Fruit fly (Drosophila melanogaster): ENCODE results near the gene CG33290.

The CG33290 gene

dm6 chr3L:21568848-21569372, 26.8 kb downstream of the CG33290 start, which contains the start of the genes CRIF and SMC5 (continued):
- no peak for TF ChIP-seq CG10543 (GFP tag; optimal IDR thresholded peaks at IDR 0.05)
- peak; percentile 37; the same call in 1 of the 2 replicates for TF ChIP-seq CG17328 (GFP tag; IDR thresholded peaks at IDR 0.05)
- TF ChIP-seq CG2889 (GFP tag; IDR thresholded peaks at IDR 0.05) = 0 out of 3 replicates have a peak, but pooled peaks have one; percentile 43
- TF ChIP-seq CG34376 (GFP tag; optimal IDR thresholded peaks at IDR 0.05) = peak; percentile 38
- TF ChIP-seq prd (optimal IDR thresholded peaks at IDR 0.05) = no peak
- TF ChIP-seq prd (GFP tag; IDR thresholded peaks at IDR 0.05) = no peak; the same call in none of the 3 replicates
- TF ChIP-seq CG13775 (GFP tag; optimal IDR thresholded peaks at IDR 0.05) = peak; percentile 85
- peak; percentile 68 for TF ChIP-seq slp2 (GFP tag; optimal IDR thresholded peaks at IDR 0.05)
- peak; percentile 68 for TF ChIP-seq CG15601 (tag; optimal IDR thresholded peaks at IDR 0.05)
- no peak for TF ChIP-seq sc (optimal IDR thresholded peaks at IDR 0.05)
- peak; percentile 26 for TF ChIP-seq sc (GFP tag; optimal IDR thresholded peaks at IDR 0.05)
- peak; percentile 30 for TF ChIP-seq slou (GFP tag; optimal IDR thresholded peaks at IDR 0.05)
- no peak for TF ChIP-seq Usf (GFP tag; optimal IDR thresholded peaks at IDR 0.05)
- peak; percentile 70 for TF ChIP-seq CG9817 (tag; optimal IDR thresholded peaks at IDR 0.05)
- TF ChIP-seq tap (tag; optimal IDR thresholded peaks at IDR 0.05) = no peak
- no peak for TF ChIP-seq zen2 (GFP tag; IDR thresholded peaks at IDR 0.05; ENCODE audit: partially characterized antibody)
- TF ChIP-seq CG18262 (tag; optimal IDR thresholded peaks at IDR 0.05) = peak; percentile 70
- TF ChIP-seq Chrac-16 (GFP tag; optimal IDR thresholded peaks at IDR 0.05) = peak; percentile 68
- peak; percentile 72 for TF ChIP-seq Kr (GFP tag; optimal IDR thresholded peaks at IDR 0.05)
- peak; percentile 34 for TF ChIP-seq CG3163 (GFP tag; optimal IDR thresholded peaks at IDR 0.05)
- no peak for TF ChIP-seq CG7987 (GFP tag; optimal IDR thresholded peaks at IDR 0.05)
- TF ChIP-seq CG14965 (GFP tag; optimal IDR thresholded peaks at IDR 0.05; ENCODE audit: borderline replicate concordance) = no peak
- TF ChIP-seq aop (GFP tag; IDR thresholded peaks at IDR 0.05) = no peak
- peak; percentile 54 for TF ChIP-seq Camta (GFP tag; optimal IDR thresholded peaks at IDR 0.05)
- TF ChIP-seq Stat92E (GFP tag; optimal IDR thresholded peaks at IDR 0.05) = peak in 1 of 3 experiments; percentile 72
- TF ChIP-seq Hsf (GFP tag; optimal IDR thresholded peaks at IDR 0.05) = peak; percentile 80
- no peak for TF ChIP-seq CG2199 (GFP tag; IDR thresholded peaks at IDR 0.05)
- no peak for TF ChIP-seq MTF-1 (GFP tag; optimal IDR thresholded peaks at IDR 0.05; ENCODE audit: borderline replicate concordance)
- TF ChIP-seq CG10274 (GFP tag; optimal IDR thresholded peaks at IDR 0.05) = no peak
- TF ChIP-seq CG7357 (GFP tag; IDR thresholded peaks at IDR 0.05) = peak; percentile 62; the same call in 2 of the 3 replicates
- TF ChIP-seq HLH3B (GFP tag; IDR thresholded peaks at IDR 0.05) = peak; percentile 52
- no peak for TF ChIP-seq cato (GFP tag; optimal IDR thresholded peaks at IDR 0.05; ENCODE audit: borderline replicate concordance)
- no peak for TF ChIP-seq CG9437 (GFP tag; optimal IDR thresholded peaks at IDR 0.05)
- peak; percentile 56 for TF ChIP-seq tin (GFP tag; optimal IDR thresholded peaks at IDR 0.05)
- peak; percentile 67 for TF ChIP-seq Hr3 (GFP tag; optimal IDR thresholded peaks at IDR 0.05)
- TF ChIP-seq sens-2 (GFP tag; IDR thresholded peaks at IDR 0.05) = no peak
- TF ChIP-seq scrt (GFP tag; optimal IDR thresholded peaks at IDR 0.05) = no peak
- TF ChIP-seq CG12236 (GFP tag; optimal IDR thresholded peaks at IDR 0.05) = peak; percentile 29
- TF ChIP-seq CG1603 (tag; optimal IDR thresholded peaks at IDR 0.05) = peak; percentile 13
- TF ChIP-seq chn (GFP tag; optimal IDR thresholded peaks at IDR 0.05) = peak; percentile 61
- peak; percentile 35 for TF ChIP-seq CG13296 (GFP tag; optimal IDR thresholded peaks at IDR 0.05)
- TF ChIP-seq gce (GFP tag; IDR thresholded peaks at IDR 0.05) = no peak
- no peak for TF ChIP-seq CG11247 (GFP tag; IDR thresholded peaks at IDR 0.05)
- no peak for TF ChIP-seq ara (GFP tag; IDR thresholded peaks at IDR 0.05)
- peak; percentile 42 for TF ChIP-seq HmgZ (tag; optimal IDR thresholded peaks at IDR 0.05)
- TF ChIP-seq CG13123 (GFP tag; optimal IDR thresholded peaks at IDR 0.05) = no peak
- TF ChIP-seq lov (optimal IDR thresholded peaks at IDR 0.05) = no peak
- no peak for TF ChIP-seq lov (GFP tag; IDR thresholded peaks at IDR 0.05)
- peak; percentile 46 for TF ChIP-seq vfl (GFP tag; optimal IDR thresholded peaks at IDR 0.05)
- TF ChIP-seq dysf (GFP tag; IDR thresholded peaks at IDR 0.05) = peak; percentile 52; the same call in 1 of the 3 replicates
- no peak for TF ChIP-seq CG32772 (GFP tag; IDR thresholded peaks at IDR 0.05)

Data from whole organism, embryonic.